Worm (Caenorhabditis elegans) whole organism, late embryonic: ENCODE results near the gene mpst-2.

Experiments
- ceh-14 ChIP-seq: sonication (generic microtip); optimal IDR thresholded peaks from 2 replicates; lab custom pipeline; 2016; ENCODE audit warnings: missing genotype, missing genetic modification characterization, missing compliant biosample characterization
- ceh-30 ChIP-seq: fragments of 150-350 bp; optimal IDR thresholded peaks from 2 replicates; lab custom pipeline; 2014; ENCODE audit warnings: missing biosample characterization, missing genetic modification characterization

DNA sequence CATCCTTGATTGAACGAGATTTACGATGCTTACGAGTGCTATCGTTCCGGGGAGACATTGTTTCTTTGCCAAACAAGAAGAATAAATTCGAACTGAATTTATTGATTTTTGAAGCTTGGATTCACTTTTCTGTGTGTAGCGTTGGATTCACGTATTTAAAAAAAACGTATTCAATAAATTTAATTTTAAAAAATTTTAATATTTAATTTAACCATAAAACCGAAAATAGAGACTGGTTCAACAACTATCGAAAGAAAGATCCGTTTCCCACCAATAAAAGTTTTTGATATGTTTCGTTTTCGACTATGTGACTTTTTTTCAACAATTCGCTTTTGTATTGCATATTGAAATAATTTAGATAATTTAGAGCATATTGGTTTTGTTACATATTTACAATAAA is 17.9 kb downstream of the mpst-2 start, which contains the start of gene ZC412.5:
- TF ChIP-seq ceh-14 (tag; lab: Kevin White, UChicago) (no peak), ceh-30 (tag; lab: Kevin White, UChicago) (no peak)
